Fruit fly (Drosophila melanogaster): Measurements from ENCODE around the gene CG32591.

Gene CG32591

DNA sequence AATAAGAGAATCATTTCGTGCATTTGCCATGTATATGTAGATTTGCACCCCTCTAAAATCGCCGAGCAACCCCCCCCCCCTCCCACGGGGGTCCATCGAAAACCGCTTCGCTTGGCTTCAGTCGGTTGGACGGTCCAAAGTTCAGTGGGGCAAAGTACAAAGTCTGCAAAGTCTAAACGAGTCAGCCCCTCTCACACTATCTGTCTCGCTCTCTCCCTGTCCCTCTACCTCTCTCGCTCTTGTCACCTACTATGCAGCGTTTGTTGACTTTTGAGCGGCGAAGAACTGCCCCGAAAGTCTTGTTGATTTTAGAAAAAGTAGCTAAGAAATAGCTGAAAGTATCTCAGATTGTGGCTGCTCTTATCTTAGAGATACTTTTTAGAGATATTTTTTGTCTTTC lies 18.7 kb upstream of the CG32591 start:
- TF ChIP-seq ranshi (GFP tag; IDR thresholded peaks at IDR 0.05) (peak; percentile 45; the same call in 1 of the 2 replicates), PHDP (tag; optimal IDR thresholded peaks at IDR 0.05) (peak; percentile 13), sens-2 (GFP tag; IDR thresholded peaks at IDR 0.05) (peak; percentile 40), crol (GFP tag; IDR thresholded peaks at IDR 0.05) (peak; percentile 88), Tbp (GFP tag; optimal IDR thresholded peaks at IDR 0.05) (no peak), gro (GFP tag; optimal IDR thresholded peaks at IDR 0.05) (no peak), Fer1 (GFP tag; optimal IDR thresholded peaks at IDR 0.05) (peak; percentile 32), sim (GFP tag; IDR thresholded peaks at IDR 0.05) (0 out of 2 replicates have a peak, but pooled peaks have one; percentile 50), chinmo (GFP tag; IDR thresholded peaks at IDR 0.05; ENCODE audit: partially characterized antibody) (0 out of 4 replicates have a peak, but pooled peaks have one; percentile 75), CG8765 (GFP tag; IDR thresholded peaks at IDR 0.05) (no peak), sqz (GFP tag; optimal IDR thresholded peaks at IDR 0.05) (peak; percentile 63), CG14441 (GFP tag; IDR thresholded peaks at IDR 0.05) (0 out of 2 replicates have a peak, but pooled peaks have one; percentile 26), CG6765 (GFP tag; optimal IDR thresholded peaks at IDR 0.05) (peak; percentile 86), HHEX (GFP tag; optimal IDR thresholded peaks at IDR 0.05) (peak; percentile 77), CG8924 (tag; optimal IDR thresholded peaks at IDR 0.05) (no peak), prd (optimal IDR thresholded peaks at IDR 0.05) (no peak), prd (GFP tag; IDR thresholded peaks at IDR 0.05) (0 out of 3 replicates have a peak, but pooled peaks have one; percentile 6), CG13424 (tag; optimal IDR thresholded peaks at IDR 0.05) (peak; percentile 25), CG13287 (GFP tag; IDR thresholded peaks at IDR 0.05; ENCODE audit: partially characterized antibody) (no peak), Hmr (GFP tag; optimal IDR thresholded peaks at IDR 0.05) (peak; percentile 6), Nf-YC (tag; optimal IDR thresholded peaks at IDR 0.05) (peak; percentile 50), wdn (GFP tag; IDR thresholded peaks at IDR 0.05) (no peak), kah (GFP tag; optimal IDR thresholded peaks at IDR 0.05) (peak; percentile 61), tna (GFP tag; IDR thresholded peaks at IDR 0.05; ENCODE audit: partially characterized antibody) (no peak), CG15601 (tag; optimal IDR thresholded peaks at IDR 0.05) (peak; percentile 19), CG2202 (tag; optimal IDR thresholded peaks at IDR 0.05) (peak; percentile 13), Oaz (GFP tag; IDR thresholded peaks at IDR 0.05) (peak; percentile 60; the same call in 1 of the 2 replicates), ase (GFP tag; IDR thresholded peaks at IDR 0.05) (peak; percentile 65; the same call in 2 of the 3 replicates), HmgZ (tag; optimal IDR thresholded peaks at IDR 0.05) (peak; percentile 1), Elba2 (GFP tag; optimal IDR thresholded peaks at IDR 0.05) (no peak), sc (optimal IDR thresholded peaks at IDR 0.05) (no peak), sc (GFP tag; optimal IDR thresholded peaks at IDR 0.05) (peak; percentile 16), sr (GFP tag; IDR thresholded peaks at IDR 0.05) (peak; percentile 56; the same call in 1 of the 3 replicates), CG33557 (GFP tag; optimal IDR thresholded peaks at IDR 0.05) (peak; percentile 48), CG9727 (GFP tag; optimal IDR thresholded peaks at IDR 0.05) (peak; percentile 31), CG12659 (GFP tag; optimal IDR thresholded peaks at IDR 0.05) (peak; percentile 33), mam (GFP tag; optimal IDR thresholded peaks at IDR 0.05) (no peak), exex (tag; optimal IDR thresholded peaks at IDR 0.05) (no peak), YL-1 (GFP tag; optimal IDR thresholded peaks at IDR 0.05) (peak; percentile 29), CG2875 (GFP tag; optimal IDR thresholded peaks at IDR 0.05) (peak; percentile 21), CG30020 (tag; optimal IDR thresholded peaks at IDR 0.05) (no peak), Meics (GFP tag; optimal IDR thresholded peaks at IDR 0.05) (peak; percentile 42), CG14710 (tag; optimal IDR thresholded peaks at IDR 0.05) (peak; percentile 13), Sry-β (GFP tag; optimal IDR thresholded peaks at IDR 0.05) (peak; percentile 86), bcd (GFP tag; optimal IDR thresholded peaks at IDR 0.05) (peak; percentile 11), CG13296 (GFP tag; optimal IDR thresholded peaks at IDR 0.05) (peak; percentile 87), schlank (tag; optimal IDR thresholded peaks at IDR 0.05) (peak; percentile 75), nau (GFP tag; optimal IDR thresholded peaks at IDR 0.05) (peak; percentile 79), Jarid2 (GFP tag; optimal IDR thresholded peaks at IDR 0.05) (peak; percentile 47), CG31365 (tag; optimal IDR thresholded peaks at IDR 0.05) (peak; percentile 34)
